Worm (Caenorhabditis elegans) whole organism, L3 larva: ENCODE data around the gene srx-129.

ENCODE experiments used
- ZK546.5 ChIP-seq: sonication (generic microtip); optimal IDR thresholded peaks from 2 replicates; lab custom pipeline; 2017; ENCODE audit warnings: missing biosample characterization, missing genetic modification characterization
- ama-1 ChIP-seq: fragments of 150-350 bp; optimal IDR thresholded peaks from 2 replicates; lab custom pipeline; 2018
- ceh-82 ChIP-seq: fragments of 150-350 bp; optimal IDR thresholded peaks from 2 replicates; lab custom pipeline; 2014; ENCODE audit warnings: missing biosample characterization, missing genetic modification characterization
- daf-12 ChIP-seq: fragments of 150-350 bp; optimal IDR thresholded peaks from 2 replicates; lab custom pipeline; 2014; ENCODE audit warnings: missing biosample characterization, missing genetic modification reagents, missing genetic modification characterization
- egl-27 ChIP-seq: sonication (generic microtip); optimal IDR thresholded peaks from 4 replicates; lab custom pipeline; 2017; ENCODE audit warnings: missing biosample characterization, missing genetic modification reagents, missing genetic modification characterization
- nfya-1 ChIP-seq: sonication (generic microtip); optimal IDR thresholded peaks from 2 replicates; lab custom pipeline; 2017; ENCODE audit warnings: missing genetic modification characterization, mild to moderate bottlenecking, missing compliant biosample characterization, antibody characterized with exemption, moderate library complexity; ENCODE audit not compliant: insufficient read depth
- nhr-237 ChIP-seq: fragments of 150-350 bp; optimal IDR thresholded peaks from 2 replicates; lab custom pipeline; 2014; ENCODE audit warnings: missing biosample characterization, missing genetic modification characterization
- nhr-25 ChIP-seq: sonication (generic microtip); optimal IDR thresholded peaks from 2 replicates; lab custom pipeline; 2017; ENCODE audit warnings: missing biosample characterization, missing genetic modification characterization
- nhr-28 ChIP-seq: fragments of 150-350 bp; optimal IDR thresholded peaks from 2 replicates; lab custom pipeline; 2014; ENCODE audit warnings: missing biosample characterization, missing genetic modification characterization
- pha-4 ChIP-seq: fragments of 150-350 bp; optimal IDR thresholded peaks from 2 replicates; lab custom pipeline; 2014; ENCODE audit warnings: missing biosample characterization, missing genetic modification reagents, missing genetic modification characterization
- unc-39 ChIP-seq: sonication (generic microtip); optimal IDR thresholded peaks from 4 replicates; lab custom pipeline; 2017; ENCODE audit warnings: missing biosample characterization, missing genetic modification characterization
- zag-1 ChIP-seq: fragments of 150-350 bp; optimal IDR thresholded peaks from 2 replicates; lab custom pipeline; 2014; ENCODE audit warnings: missing biosample characterization, missing genetic modification characterization
- ztf-4 ChIP-seq: fragments of 150-350 bp; optimal IDR thresholded peaks from 2 replicates; lab custom pipeline; 2014; ENCODE audit warnings: missing biosample characterization, missing genetic modification characterization

- TF ChIP-seq ztf-4 (tag; lab: Kevin White, UChicago) (no peak), egl-27 (tag; lab: Kevin White, UChicago) (no peak), ceh-82 (tag; lab: Kevin White, UChicago) (no peak), nfya-1 (tag; lab: Kevin White, UChicago) (no peak), ZK546.5 (tag; lab: Kevin White, UChicago) (no peak), unc-39 (no peak), ama-1 (lab: Kevin White, UChicago) (no peak), pha-4 (tag; lab: Kevin White, UChicago) (no peak), zag-1 (tag; lab: Kevin White, UChicago) (no peak), nhr-28 (tag; lab: Kevin White, UChicago) (no peak), nhr-25 (tag; lab: Kevin White, UChicago) (no peak), daf-12 (tag; lab: Kevin White, UChicago) (no peak), nhr-237 (tag; lab: Kevin White, UChicago) (no peak)
Observed at ce11 chrV:13862505-13862904, 28.5 kb downstream of the srx-129 start, which contains the start of gene srx-137.
